Fruit fly (Drosophila melanogaster) whole organism, embryonic: ENCODE results near the gene CG42819.
A peak's percentile ranks its signal among the peaks of the same experiment; 100 is the strongest.

Experiments used
- CG10543 ChIP-seq: fragments of 200-800 bp; sonication (Bioruptor generic); optimal IDR thresholded peaks from 3 replicates; lab custom pipeline; 2017; ENCODE audit warnings: missing biosample characterization, mild to moderate bottlenecking, missing genetic modification characterization, moderate library complexity
- CG11456 ChIP-seq: fragments of 200-800 bp; sonication (Bioruptor generic); IDR thresholded peaks from 3 replicates; pipeline ENCODE4 v1.3.6; 2022; ENCODE audit warnings: missing biosample characterization, missing genetic modification characterization
- CG12155 ChIP-seq: fragments of 200-800 bp; sonication (Bioruptor generic); optimal IDR thresholded peaks from 3 replicates; lab custom pipeline; 2016; ENCODE audit warnings: missing biosample characterization, missing genetic modification characterization
- CG13424 ChIP-seq: fragments of 200-800 bp; sonication (Bioruptor generic); optimal IDR thresholded peaks from 2 replicates; lab custom pipeline; 2019; ENCODE audit warnings: missing biosample characterization, mild to moderate bottlenecking, missing genetic modification characterization, moderate library complexity
- CG13894 ChIP-seq: fragments of 200-800 bp; sonication (Bioruptor generic); optimal IDR thresholded peaks from 3 replicates; lab custom pipeline; 2018; ENCODE audit warnings: missing biosample characterization, mild to moderate bottlenecking, missing genetic modification characterization, moderate library complexity
- CG14441 ChIP-seq: fragments of 200-800 bp; sonication (Bioruptor generic); IDR thresholded peaks from 2 replicates; pipeline ENCODE4 v1.3.6; 2022; ENCODE audit warnings: missing biosample characterization, missing genetic modification characterization
- CG14860 ChIP-seq: fragments of 200-800 bp; sonication (Bioruptor generic); IDR thresholded peaks from 3 replicates; pipeline ENCODE4 v1.3.6; 2022; ENCODE audit warnings: missing biosample characterization, missing genetic modification characterization; ENCODE audit not compliant: partially characterized antibody
- CG15269 ChIP-seq: fragments of 200-800 bp; sonication (Bioruptor generic); optimal IDR thresholded peaks from 2 replicates; lab custom pipeline; 2018; ENCODE audit warnings: missing biosample characterization, mild to moderate bottlenecking, missing genetic modification characterization, moderate library complexity
- CG17612 ChIP-seq: fragments of 200-800 bp; sonication (Bioruptor generic); IDR thresholded peaks from 2 replicates; pipeline ENCODE4 v1.3.6; 2022; ENCODE audit warnings: missing biosample characterization, missing genetic modification characterization
- CG2116 ChIP-seq: fragments of 200-800 bp; sonication (Bioruptor generic); optimal IDR thresholded peaks from 3 replicates; lab custom pipeline; 2018; ENCODE audit warnings: missing biosample characterization, mild to moderate bottlenecking, missing genetic modification characterization
- CG2120 ChIP-seq: fragments of 200-800 bp; sonication (Bioruptor generic); optimal IDR thresholded peaks from 3 replicates; lab custom pipeline; 2016; ENCODE audit warnings: missing biosample characterization, missing genetic modification characterization
- CG2712 ChIP-seq: fragments of 200-800 bp; optimal IDR thresholded peaks from 3 replicates; lab custom pipeline; 2019; ENCODE audit warnings: missing biosample characterization, mild to moderate bottlenecking, missing genetic modification characterization, moderate library complexity
- CG2875 ChIP-seq: fragments of 200-800 bp; sonication (Bioruptor generic); optimal IDR thresholded peaks from 2 replicates; lab custom pipeline; 2017; ENCODE audit warnings: missing biosample characterization, mild to moderate bottlenecking, missing genetic modification characterization, missing genetic modification reagents
- CG32767 ChIP-seq: fragments of 200-800 bp; sonication (Bioruptor generic); IDR thresholded peaks from 2 replicates; pipeline ENCODE4 v1.3.6; 2022; ENCODE audit warnings: missing biosample characterization, missing genetic modification characterization
- CG3838 ChIP-seq: fragments of 200-800 bp; sonication (Bioruptor generic); optimal IDR thresholded peaks from 3 replicates; lab custom pipeline; 2016; ENCODE audit warnings: missing biosample characterization, missing genetic modification characterization
- CG6765 ChIP-seq: fragments of 200-800 bp; sonication (Bioruptor generic); optimal IDR thresholded peaks from 3 replicates; lab custom pipeline; 2017; ENCODE audit warnings: missing biosample characterization, mild to moderate bottlenecking, missing genetic modification characterization
- CG7357 ChIP-seq: fragments of 200-800 bp; sonication (Bioruptor generic); IDR thresholded peaks from 3 replicates; pipeline ENCODE4 v1.3.6; 2022; ENCODE audit warnings: missing biosample characterization, missing genetic modification characterization
- CG7963 ChIP-seq: fragments of 200-800 bp; sonication (Bioruptor generic); IDR thresholded peaks from 3 replicates; pipeline ENCODE4 v1.3.6; 2022; ENCODE audit warnings: missing biosample characterization, missing genetic modification characterization; ENCODE audit not compliant: partially characterized antibody
- CkIIα-i1 ChIP-seq: fragments of 200-800 bp; sonication (Bioruptor generic); IDR thresholded peaks from 2 replicates; pipeline ENCODE4 v1.3.6; 2022; ENCODE audit warnings: missing biosample characterization, missing genetic modification characterization
- Dip3 ChIP-seq: fragments of 200-800 bp; sonication (Bioruptor generic); optimal IDR thresholded peaks from 3 replicates; lab custom pipeline; 2016; ENCODE audit warnings: missing biosample characterization, missing genetic modification characterization
- Dll ChIP-seq: fragments of 200-800 bp; sonication (Bioruptor generic); IDR thresholded peaks from 4 replicates; pipeline ENCODE4 v1.3.6; 2022; ENCODE audit warnings: missing biosample characterization, missing genetic modification characterization; ENCODE audit not compliant: partially characterized antibody
- Gsc ChIP-seq: fragments of 200-800 bp; sonication (Bioruptor generic); IDR thresholded peaks from 2 replicates; pipeline ENCODE4 v1.3.6; 2022; ENCODE audit warnings: missing biosample characterization, missing genetic modification characterization
- H2.0 ChIP-seq: fragments of 200-800 bp; sonication (Bioruptor generic); IDR thresholded peaks from 2 replicates; pipeline ENCODE4 v1.3.6; 2022; ENCODE audit warnings: missing biosample characterization, missing genetic modification characterization
- Jarid2 ChIP-seq: fragments of 200-800 bp; sonication (Bioruptor generic); optimal IDR thresholded peaks from 3 replicates; lab custom pipeline; 2017; ENCODE audit warnings: mild to moderate bottlenecking, missing biosample characterization, missing genetic modification reagents, missing genetic modification characterization
- MTF-1 ChIP-seq: fragments of 200-800 bp; sonication (Bioruptor generic); optimal IDR thresholded peaks from 2 replicates; lab custom pipeline; 2018; ENCODE audit warnings: missing biosample characterization, mild to moderate bottlenecking, missing genetic modification characterization, borderline replicate concordance
- Nf-YA ChIP-seq: fragments of 200-800 bp; sonication (Bioruptor generic); IDR thresholded peaks from 2 replicates; pipeline ENCODE4 v1.3.6; 2022; ENCODE audit warnings: missing biosample characterization, missing genetic modification characterization
- Nf-YB ChIP-seq: fragments of 200-800 bp; sonication (Bioruptor generic); optimal IDR thresholded peaks from 3 replicates; lab custom pipeline; 2019; ENCODE audit warnings: missing biosample characterization, mild to moderate bottlenecking, missing genetic modification characterization, moderate library complexity
- Nf-YC ChIP-seq: fragments of 200-800 bp; optimal IDR thresholded peaks from 3 replicates; lab custom pipeline; 2019; ENCODE audit warnings: missing biosample characterization, mild to moderate bottlenecking, missing genetic modification characterization, moderate library complexity
- Poxn ChIP-seq: fragments of 200-800 bp; sonication (Bioruptor generic); IDR thresholded peaks from 2 replicates; pipeline ENCODE4 v1.3.6; 2022; ENCODE audit warnings: missing biosample characterization, missing genetic modification characterization
- Six4 ChIP-seq: fragments of 200-800 bp; sonication (Bioruptor generic); optimal IDR thresholded peaks from 2 replicates; lab custom pipeline; 2016; ENCODE audit warnings: missing biosample characterization, missing genetic modification characterization
- Sox100B ChIP-seq: fragments of 200-800 bp; sonication (Bioruptor generic); optimal IDR thresholded peaks from 3 replicates; lab custom pipeline; 2018; ENCODE audit warnings: missing biosample characterization, mild to moderate bottlenecking, missing genetic modification characterization
- Spps ChIP-seq: fragments of 200-800 bp; sonication (Bioruptor generic); optimal IDR thresholded peaks from 2 replicates; lab custom pipeline; 2018; ENCODE audit warnings: missing biosample characterization, mild to moderate bottlenecking, missing genetic modification characterization
- Tbp ChIP-seq: fragments of >200 bp; optimal IDR thresholded peaks from 2 replicates; lab custom pipeline; 2018; ENCODE audit warnings: missing biosample characterization, missing genetic modification characterization
- Usf ChIP-seq: fragments of 200-800 bp; sonication (Bioruptor generic); optimal IDR thresholded peaks from 2 replicates; lab custom pipeline; 2017; ENCODE audit warnings: missing genotype, missing biosample characterization, missing genetic modification characterization
- Vsx1 ChIP-seq: fragments of 200-800 bp; sonication (Bioruptor generic); optimal IDR thresholded peaks from 2 replicates; lab custom pipeline; 2017; ENCODE audit warnings: missing biosample characterization, mild to moderate bottlenecking, missing genetic modification characterization, missing genetic modification reagents
- abd-A ChIP-seq: fragments of 200-800 bp; sonication (Bioruptor generic); optimal IDR thresholded peaks from 3 replicates; lab custom pipeline; 2019; ENCODE audit warnings: missing biosample characterization, mild to moderate bottlenecking, missing genetic modification characterization, moderate library complexity
- ap ChIP-seq: fragments of 200-800 bp; sonication (Bioruptor generic); IDR thresholded peaks from 2 replicates; pipeline ENCODE4 v1.3.6; 2022; ENCODE audit warnings: missing biosample characterization, missing genetic modification characterization
- bowl ChIP-seq: fragments of 200-800 bp; sonication (Bioruptor generic); IDR thresholded peaks from 2 replicates; pipeline ENCODE4 v1.3.6; 2022; ENCODE audit warnings: missing biosample characterization, missing genetic modification characterization
- bsh ChIP-seq, 2 experiments: fragments of 200-800 bp; sonication (Bioruptor generic); optimal IDR thresholded peaks; 2 replicates each; lab custom pipeline; 2017 to 2018; ENCODE audit warnings: mild to moderate bottlenecking in 2 of 2, missing biosample characterization in 2 of 2, missing genetic modification characterization in 2 of 2, moderate library complexity in 1 of 2
- chm ChIP-seq: fragments of 200-800 bp; sonication (Bioruptor generic); IDR thresholded peaks from 2 replicates; pipeline ENCODE4 v1.3.6; 2022; ENCODE audit warnings: missing biosample characterization, missing genetic modification characterization
- cwo ChIP-seq: fragments of 200-800 bp; sonication (Bioruptor generic); optimal IDR thresholded peaks from 3 replicates; lab custom pipeline; 2017; ENCODE audit warnings: missing biosample characterization, missing genetic modification characterization, mild to moderate bottlenecking, moderate library complexity, missing genetic modification reagents
- gcm ChIP-seq: fragments of 200-800 bp; sonication (Bioruptor generic); optimal IDR thresholded peaks from 2 replicates; lab custom pipeline; 2019; ENCODE audit warnings: missing biosample characterization, mild to moderate bottlenecking, missing genetic modification characterization, moderate library complexity
- her ChIP-seq: fragments of 200-800 bp; sonication (Bioruptor generic); optimal IDR thresholded peaks from 2 replicates; lab custom pipeline; 2016; ENCODE audit warnings: missing biosample characterization, missing genetic modification characterization
- lab ChIP-seq: fragments of 200-800 bp; sonication (Bioruptor generic); optimal IDR thresholded peaks from 3 replicates; lab custom pipeline; 2017; ENCODE audit warnings: missing biosample characterization, missing genetic modification characterization, mild to moderate bottlenecking, moderate library complexity, missing genetic modification reagents
- ranshi ChIP-seq: fragments of 200-800 bp; sonication (Bioruptor generic); IDR thresholded peaks from 2 replicates; pipeline ENCODE4 v1.3.6; 2022; ENCODE audit warnings: missing biosample characterization, missing genetic modification characterization
- row ChIP-seq: fragments of 200-800 bp; sonication (Bioruptor generic); IDR thresholded peaks from 3 replicates; pipeline ENCODE4 v1.3.6; 2022; ENCODE audit warnings: missing biosample characterization, missing genetic modification characterization
- tna ChIP-seq: fragments of 200-800 bp; sonication (Bioruptor generic); IDR thresholded peaks from 2 replicates; pipeline ENCODE4 v1.3.6; 2022; ENCODE audit warnings: missing biosample characterization, missing genetic modification characterization; ENCODE audit not compliant: partially characterized antibody

CG42819 gene

dm6 chr2L:8370364-8371326 is 18.5 kb downstream of the CG42819 start, which contains the start of gene CG17292 (continued):
- TF ChIP-seq ap (0 out of 2 replicates have a peak, but pooled peaks have one; percentile 39), CG7963 (GFP tag; lab: Robert Waterston, UW) (peak; percentile 90), Poxn (GFP tag; lab: Robert Waterston, UW) (no peak), CkIIα-i1 (GFP tag; lab: Robert Waterston, UW) (no peak), gcm (peak; percentile 59), Nf-YB (GFP tag; lab: Kevin White, UChicago) (peak; percentile 94), her (GFP tag; lab: Kevin White, UChicago) (peak; percentile 19), bowl (peak; percentile 59; the same call in 1 of the 2 replicates), tna (GFP tag; lab: Robert Waterston, UW) (peak; percentile 95), Usf (GFP tag; lab: Kevin White, UChicago) (no peak), Vsx1 (GFP tag; lab: Kevin White, UChicago) (peak; percentile 62), CG13894 (peak; percentile 62), CG15269 (tag; lab: Kevin White, UChicago) (peak; percentile 63), CG7357 (GFP tag; lab: Robert Waterston, UW) (0 out of 3 replicates have a peak, but pooled peaks have one; percentile 27), CG12155 (GFP tag; lab: Kevin White, UChicago) (peak; percentile 99), bsh (GFP tag; optimal IDR thresholded peaks at IDR 0.05; lab: Kevin White, UChicago) (peak in 1 of 2 experiments; percentile 23), ranshi (peak; percentile 58; the same call in 1 of the 2 replicates), CG17612 (GFP tag; lab: Robert Waterston, UW) (no peak), CG2120 (GFP tag; lab: Kevin White, UChicago) (peak; percentile 60), Tbp (GFP tag; lab: Kevin White, UChicago) (no peak), Gsc (GFP tag; lab: Robert Waterston, UW) (no peak), Dip3 (GFP tag; lab: Kevin White, UChicago) (peak; percentile 32), CG32767 (GFP tag; lab: Robert Waterston, UW) (peak; percentile 33; the same call in 1 of the 2 replicates), abd-A (tag; lab: Kevin White, UChicago) (peak; percentile 91), Sox100B (peak; percentile 5), Dll (GFP tag; lab: Robert Waterston, UW) (peak; percentile 88), chm (GFP tag; lab: Robert Waterston, UW) (peak; percentile 60; the same call in 1 of the 2 replicates), Nf-YC (tag; lab: Kevin White, UChicago) (peak; percentile 97), Spps (tag; lab: Kevin White, UChicago) (no peak), CG11456 (GFP tag; lab: Robert Waterston, UW) (peak; percentile 75; the same call in 2 of the 3 replicates), row (GFP tag; lab: Robert Waterston, UW) (peak; percentile 60), CG3838 (GFP tag; lab: Kevin White, UChicago) (no peak), H2.0 (GFP tag; lab: Robert Waterston, UW) (peak; percentile 37; the same call in 1 of the 2 replicates), CG13424 (tag; lab: Kevin White, UChicago) (peak; percentile 61), CG2116 (peak; percentile 58), CG10543 (GFP tag; lab: Kevin White, UChicago) (peak; percentile 93), Jarid2 (GFP tag; lab: Kevin White, UChicago) (peak; percentile 90), cwo (GFP tag; lab: Kevin White, UChicago) (peak; percentile 52), CG14441 (GFP tag; lab: Robert Waterston, UW) (peak; percentile 53; the same call in 1 of the 2 replicates), CG2875 (peak; percentile 43), CG6765 (GFP tag; lab: Kevin White, UChicago) (peak; percentile 29), CG2712 (tag; lab: Kevin White, UChicago) (peak; percentile 15), Nf-YA (GFP tag; lab: Robert Waterston, UW) (peak; percentile 41; the same call in 1 of the 2 replicates), lab (GFP tag; lab: Kevin White, UChicago) (peak; percentile 81), CG14860 (GFP tag; lab: Robert Waterston, UW) (peak; percentile 80), MTF-1 (GFP tag; lab: Kevin White, UChicago) (peak; percentile 23), Six4 (GFP tag; lab: Kevin White, UChicago) (no peak)
